Fruit fly (Drosophila melanogaster): Measurements from ENCODE around the gene mth.

Gene mth

dm6 chr3L:294841-295408 is 51.8 kb downstream of the mth start:
- no peak for TF ChIP-seq CG17801 (GFP tag; optimal IDR thresholded peaks at IDR 0.05; ENCODE audit: partially characterized antibody)

Data from ovary, adult (tissue).